Fruit fly (Drosophila melanogaster) S2 (cell line): Measurements from ENCODE around the gene Cypl.

ENCODE experiments used
- CG8478 ChIP-seq: fragments of >200 bp; optimal IDR thresholded peaks from 2 replicates; lab custom pipeline; 2018
- CTCF ChIP-seq, 2 experiments: fragments of >200 bp; optimal IDR thresholded peaks; 2 replicates each; lab custom pipeline; 2018

DNA sequence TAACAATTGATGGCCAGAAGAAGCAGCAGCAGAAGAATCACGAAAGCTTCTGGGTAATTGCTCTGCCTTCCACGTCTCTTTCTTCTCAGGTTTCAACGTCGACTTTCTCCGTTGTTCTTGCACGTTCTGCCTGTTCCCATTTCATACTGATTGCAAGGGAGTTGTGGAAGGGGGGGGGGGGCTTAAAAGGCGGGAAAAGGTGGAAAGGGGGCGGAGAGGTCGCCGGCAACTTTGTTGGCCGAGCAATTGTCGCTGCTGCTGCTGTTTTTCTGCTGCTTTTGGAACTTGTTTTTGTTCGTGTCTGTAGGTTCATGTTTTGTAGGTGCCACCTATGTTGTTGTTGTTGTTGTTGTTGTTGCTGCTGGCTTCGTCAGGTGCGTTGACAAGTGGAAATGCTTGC lies 22.8 kb upstream of the Cypl start:
- TF ChIP-seq CG8478 (no peak), CTCF (optimal IDR thresholded peaks at IDR 0.05; lab: Kevin White, UChicago) (no peak)
